Worm (Caenorhabditis elegans): ENCODE results near the gene sup-26.

ce11 chrIII:4271059-4271458, 9.0 kb downstream of the sup-26 start:
- TF ChIP-seq tab-1 (GFP tag; IDR thresholded peaks at IDR 0.05): no peak
- no peak for TF ChIP-seq ztf-29 (GFP tag; IDR thresholded peaks at IDR 0.05)
- TF ChIP-seq T22C8.4 (GFP tag; IDR thresholded peaks at IDR 0.05): no peak
- TF ChIP-seq klf-2 (GFP tag; conservative IDR thresholded peaks at IDR 0.05): no peak
- TF ChIP-seq flt-1 (GFP tag; IDR thresholded peaks at IDR 0.05): no peak
- TF ChIP-seq med-1 (GFP tag; optimal IDR thresholded peaks at IDR 0.05; ENCODE audit: insufficient read depth): no peak
- no peak for TF ChIP-seq cog-1 (tag; optimal IDR thresholded peaks at IDR 0.05)

All from whole organism, midembryonic.